Worm (Caenorhabditis elegans) whole organism, early embryonic: ENCODE measurements around the gene F33H12.1.

Experiments
- B0310.2 ChIP-seq: sonication (generic microtip); optimal IDR thresholded peaks from 2 replicates; lab custom pipeline; 2016; ENCODE audit warnings: mild to moderate bottlenecking, missing genetic modification characterization, missing compliant biosample characterization
- sea-1 ChIP-seq: fragments of 200-800 bp; sonication (Bioruptor generic); conservative IDR thresholded peaks from 2 replicates; pipeline ENCODE4 v1.3.6; 2022; ENCODE audit warnings: missing genetic modification characterization, missing compliant biosample characterization

DNA sequence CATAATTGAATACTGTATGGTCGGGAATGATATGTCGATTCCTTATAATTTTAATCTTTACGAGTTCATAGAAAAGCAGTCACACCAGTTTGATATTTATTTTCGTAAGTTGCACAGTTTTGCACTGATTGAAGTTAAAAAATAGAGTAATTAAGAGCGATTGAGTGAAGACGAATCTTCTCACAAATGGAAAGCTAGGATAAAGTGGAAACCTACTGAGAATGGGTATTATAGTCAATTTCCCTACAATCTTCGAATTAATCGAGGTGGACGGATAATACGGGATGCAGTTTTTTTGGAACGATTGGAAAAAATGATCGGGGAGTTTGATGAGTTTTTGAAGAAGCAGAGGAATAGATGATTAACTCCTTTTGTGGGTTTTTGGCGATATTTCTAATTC is 40.7 kb downstream of the F33H12.1 start, which contains the start of gene F22E5.23:
- TF ChIP-seq sea-1 (no peak), B0310.2 (no peak)
